Worm (Caenorhabditis elegans): ENCODE data around the gene nhr-183.

Gene nhr-183

DNA sequence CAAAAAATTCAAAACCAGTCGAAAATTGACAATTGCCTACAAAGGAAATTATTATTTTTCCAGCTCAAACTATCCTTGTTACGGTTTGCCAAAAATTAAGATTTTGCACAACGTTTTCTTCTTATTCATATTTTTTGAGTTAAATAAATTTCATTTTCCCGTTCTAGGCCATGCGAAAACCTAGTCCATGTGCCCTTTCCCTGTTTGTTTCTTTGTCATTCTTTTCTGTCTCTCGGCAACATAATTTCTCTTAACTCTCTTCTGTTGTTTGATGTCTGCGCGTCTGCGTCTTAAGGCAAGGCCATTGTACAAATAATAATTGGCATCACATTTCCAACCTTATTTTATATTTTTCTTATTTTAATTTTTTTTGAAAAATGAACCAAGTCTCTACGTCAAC lies 17.1 kb upstream of the nhr-183 start, which contains the start of gene nhr-228 (continued):
- TF ChIP-seq nhr-28 (tag; optimal IDR thresholded peaks at IDR 0.05) (no peak), dsc-1 (tag; optimal IDR thresholded peaks at IDR 0.05) (no peak), zag-1 (tag; optimal IDR thresholded peaks at IDR 0.05) (no peak), C16A3.4 (tag; optimal IDR thresholded peaks at IDR 0.05) (peak; percentile 45), blmp-1 (tag; optimal IDR thresholded peaks at IDR 0.05) (peak; percentile 79), sox-4 (tag; optimal IDR thresholded peaks at IDR 0.05) (no peak), elt-3 (tag; optimal IDR thresholded peaks at IDR 0.05) (peak in 1 of 6 experiments; percentile 47), lin-39 (tag; optimal IDR thresholded peaks at IDR 0.05) (no peak), Y116A8C.19 (tag; optimal IDR thresholded peaks at IDR 0.05; ENCODE audit: borderline replicate concordance) (no peak), snu-23 (GFP tag; optimal IDR thresholded peaks at IDR 0.05) (peak; percentile 62), fkh-10 (GFP tag; optimal IDR thresholded peaks at IDR 0.05) (no peak), fos-1 (tag; optimal IDR thresholded peaks at IDR 0.05) (no peak), zip-4 (GFP tag; optimal IDR thresholded peaks at IDR 0.05) (no peak), ceh-90 (tag; optimal IDR thresholded peaks at IDR 0.05) (no peak), unc-30 (tag; optimal IDR thresholded peaks at IDR 0.05) (no peak), mep-1 (tag; optimal IDR thresholded peaks at IDR 0.05) (peak; percentile 64), hlh-17 (GFP tag; optimal IDR thresholded peaks at IDR 0.05; ENCODE audit: borderline replicate concordance) (no peak), unc-86 (tag; optimal IDR thresholded peaks at IDR 0.05) (no peak), nhr-90 (tag; optimal IDR thresholded peaks at IDR 0.05; ENCODE audit: poor library complexity) (peak; percentile 10), sptf-1 (tag; optimal IDR thresholded peaks at IDR 0.05) (no peak), ceh-82 (tag; optimal IDR thresholded peaks at IDR 0.05) (peak in 1 of 3 experiments; percentile 50), nhr-77 (tag; optimal IDR thresholded peaks at IDR 0.05) (no peak), unc-98 (GFP tag; IDR thresholded peaks at IDR 0.05) (no peak), tbx-2 (tag; optimal IDR thresholded peaks at IDR 0.05) (peak; percentile 30), elt-2 (tag; optimal IDR thresholded peaks at IDR 0.05) (no peak), skn-1 (tag; optimal IDR thresholded peaks at IDR 0.05) (peak; percentile 89), vab-15 (tag; optimal IDR thresholded peaks at IDR 0.05) (no peak), lir-3 (tag; optimal IDR thresholded peaks at IDR 0.05; ENCODE audit: poor library complexity) (no peak), C04F5.9 (tag; optimal IDR thresholded peaks at IDR 0.05) (no peak), mdl-1 (tag; optimal IDR thresholded peaks at IDR 0.05) (peak in 1 of 2 experiments; percentile 7), nhr-71 (tag; optimal IDR thresholded peaks at IDR 0.05) (peak; percentile 63), xbp-1 (tag; optimal IDR thresholded peaks at IDR 0.05) (peak; percentile 1), ama-1 (optimal IDR thresholded peaks at IDR 0.05) (no peak), mab-9 (GFP tag; IDR thresholded peaks at IDR 0.05) (no peak), ztf-11 (tag; optimal IDR thresholded peaks at IDR 0.05) (no peak), egl-27 (tag; optimal IDR thresholded peaks at IDR 0.05) (no peak), fkh-8 (tag; optimal IDR thresholded peaks at IDR 0.05) (peak; percentile 35), hpl-2 (GFP tag; optimal IDR thresholded peaks at IDR 0.05) (no peak), hlh-4 (tag; optimal IDR thresholded peaks at IDR 0.05) (no peak), alr-1 (tag; optimal IDR thresholded peaks at IDR 0.05; ENCODE audit: borderline replicate concordance) (no peak), ceh-8 (GFP tag; optimal IDR thresholded peaks at IDR 0.05) (no peak), nhr-84 (tag; optimal IDR thresholded peaks at IDR 0.05) (no peak), C34B4.2 (tag; optimal IDR thresholded peaks at IDR 0.05) (no peak), lin-13 (GFP tag; optimal IDR thresholded peaks at IDR 0.05) (no peak), nhr-47 (tag; optimal IDR thresholded peaks at IDR 0.05) (peak; percentile 43), nhr-20 (tag; optimal IDR thresholded peaks at IDR 0.05) (peak; percentile 67), swsn-7 (tag; optimal IDR thresholded peaks at IDR 0.05) (peak; percentile 23), F16B12.6 (tag; optimal IDR thresholded peaks at IDR 0.05) (no peak), lin-15B (tag; optimal IDR thresholded peaks at IDR 0.05) (no peak), lin-14 (GFP tag; optimal IDR thresholded peaks at IDR 0.05) (peak; percentile 96), efl-3 (GFP tag; optimal IDR thresholded peaks at IDR 0.05) (no peak), mef-2 (tag; optimal IDR thresholded peaks at IDR 0.05) (no peak), ces-1 (GFP tag; optimal IDR thresholded peaks at IDR 0.05) (no peak), lsy-2 (tag; optimal IDR thresholded peaks at IDR 0.05) (peak; percentile 29 to 73)

Data from whole organism, L1 larva.